Worm (Caenorhabditis elegans) whole organism, mixed stage, embryonic: ENCODE results near the gene nnt-1.

ENCODE experiments used
- M03D4.4 ChIP-seq: sonication (generic microtip); optimal IDR thresholded peaks from 2 replicates; lab custom pipeline; 2017; ENCODE audit warnings: mild to moderate bottlenecking, missing genetic modification characterization, missing compliant biosample characterization
- bed-3 ChIP-seq: fragments of 200-800 bp; sonication (Bioruptor generic); optimal IDR thresholded peaks from 3 replicates; lab custom pipeline; 2018; ENCODE audit warnings: mild to moderate bottlenecking, missing genetic modification characterization, moderate library complexity, missing compliant biosample characterization
- ceh-39 ChIP-seq: fragments of 150-350 bp; optimal IDR thresholded peaks from 2 replicates; lab custom pipeline; 2014; ENCODE audit warnings: missing biosample characterization, missing genetic modification characterization
- ceh-83 ChIP-seq: fragments of 200-800 bp; sonication (Bioruptor generic); optimal IDR thresholded peaks from 2 replicates; lab custom pipeline; 2018; ENCODE audit warnings: mild to moderate bottlenecking, missing genetic modification characterization, missing compliant biosample characterization
- ces-1 ChIP-seq: fragments of 150-350 bp; optimal IDR thresholded peaks from 2 replicates; lab custom pipeline; 2014; ENCODE audit warnings: missing biosample characterization, missing genetic modification reagents, missing genetic modification characterization
- cnd-1 ChIP-seq: fragments of 200-800 bp; sonication (Bioruptor generic); optimal IDR thresholded peaks from 2 replicates; lab custom pipeline; 2018; ENCODE audit warnings: mild to moderate bottlenecking, missing genetic modification characterization, missing compliant biosample characterization
- drap-1 ChIP-seq: fragments of 200-800 bp; sonication (Bioruptor generic); optimal IDR thresholded peaks from 3 replicates; lab custom pipeline; 2018; ENCODE audit warnings: mild to moderate bottlenecking, missing genetic modification characterization, missing compliant biosample characterization
- elt-1 ChIP-seq: sonication (generic microtip); optimal IDR thresholded peaks from 2 replicates; lab custom pipeline; 2017; ENCODE audit warnings: missing genetic modification characterization, mild to moderate bottlenecking, missing compliant biosample characterization, antibody characterized with exemption, moderate library complexity, borderline replicate concordance; ENCODE audit not compliant: insufficient read depth
- elt-3 ChIP-seq: fragments of 150-350 bp; optimal IDR thresholded peaks from 2 replicates; lab custom pipeline; 2014; ENCODE audit warnings: missing biosample characterization, missing genetic modification characterization
- flh-1 ChIP-seq: fragments of 200-800 bp; sonication (Bioruptor generic); optimal IDR thresholded peaks from 2 replicates; lab custom pipeline; 2018; ENCODE audit warnings: mild to moderate bottlenecking, missing genetic modification characterization, moderate library complexity, missing compliant biosample characterization
- hlh-1 ChIP-seq: fragments of 150-350 bp; optimal IDR thresholded peaks from 2 replicates; lab custom pipeline; 2014; ENCODE audit warnings: missing biosample characterization, missing genetic modification reagents, missing genetic modification characterization
- lin-13 ChIP-seq: fragments of 150-350 bp; optimal IDR thresholded peaks from 2 replicates; lab custom pipeline; 2014; ENCODE audit warnings: missing biosample characterization, missing genetic modification characterization
- lin-32 ChIP-seq: fragments of 200-800 bp; sonication (Bioruptor generic); optimal IDR thresholded peaks from 2 replicates; lab custom pipeline; 2018; ENCODE audit warnings: mild to moderate bottlenecking, missing genetic modification characterization, missing compliant biosample characterization
- lsy-2 ChIP-seq: fragments of 150-350 bp; optimal IDR thresholded peaks from 2 replicates; lab custom pipeline; 2014; ENCODE audit warnings: missing biosample characterization, missing genetic modification characterization
- mab-5 ChIP-seq: fragments of 150-350 bp; optimal IDR thresholded peaks from 2 replicates; lab custom pipeline; 2014; ENCODE audit warnings: missing biosample characterization, missing genetic modification characterization
- mep-1 ChIP-seq: fragments of 150-350 bp; optimal IDR thresholded peaks from 2 replicates; lab custom pipeline; 2017; ENCODE audit warnings: missing biosample characterization, missing genetic modification reagents, missing genetic modification characterization, inconsistent platforms
- mls-2 ChIP-seq: sonication (generic microtip); optimal IDR thresholded peaks from 2 replicates; lab custom pipeline; 2016; ENCODE audit warnings: mild to moderate bottlenecking, missing genetic modification characterization, moderate library complexity, missing compliant biosample characterization
- nhr-12 ChIP-seq: fragments of 150-350 bp; optimal IDR thresholded peaks from 2 replicates; lab custom pipeline; 2014; ENCODE audit warnings: missing biosample characterization, missing genetic modification characterization
- nhr-2 ChIP-seq: fragments of 150-350 bp; optimal IDR thresholded peaks from 2 replicates; lab custom pipeline; 2014; ENCODE audit warnings: missing biosample characterization, missing genetic modification characterization
- nhr-237 ChIP-seq: fragments of 150-350 bp; optimal IDR thresholded peaks from 2 replicates; lab custom pipeline; 2014; ENCODE audit warnings: missing biosample characterization, missing genetic modification characterization
- nhr-28 ChIP-seq: fragments of 150-350 bp; optimal IDR thresholded peaks from 2 replicates; lab custom pipeline; 2014; ENCODE audit warnings: missing biosample characterization, missing genetic modification characterization
- nhr-76 ChIP-seq: sonication (generic microtip); optimal IDR thresholded peaks from 2 replicates; lab custom pipeline; 2017; ENCODE audit warnings: missing biosample characterization, missing genetic modification characterization
- pha-4 ChIP-seq: fragments of 150-350 bp; optimal IDR thresholded peaks from 2 replicates; lab custom pipeline; 2018; ENCODE audit warnings: missing biosample characterization, missing genetic modification reagents, missing genetic modification characterization
- sem-2 ChIP-seq: fragments of 200-800 bp; sonication (Bioruptor generic); optimal IDR thresholded peaks from 2 replicates; lab custom pipeline; 2018; ENCODE audit warnings: mild to moderate bottlenecking, missing genetic modification characterization, missing compliant biosample characterization
- snpc-4 ChIP-seq: fragments of 150-350 bp; optimal IDR thresholded peaks from 2 replicates; lab custom pipeline; 2014; ENCODE audit warnings: missing biosample characterization, missing genetic modification characterization
- sptf-1 ChIP-seq: sonication (generic microtip); optimal IDR thresholded peaks from 2 replicates; lab custom pipeline; 2017; ENCODE audit warnings: mild to moderate bottlenecking, missing genetic modification characterization, moderate library complexity, missing compliant biosample characterization
- tbx-8 ChIP-seq: fragments of 200-800 bp; sonication (Bioruptor generic); optimal IDR thresholded peaks from 2 replicates; lab custom pipeline; 2018; ENCODE audit warnings: mild to moderate bottlenecking, missing genetic modification characterization, moderate library complexity, missing compliant biosample characterization
- unc-120 ChIP-seq: sonication (generic microtip); optimal IDR thresholded peaks from 2 replicates; lab custom pipeline; 2017; ENCODE audit warnings: missing genetic modification characterization, missing compliant biosample characterization; ENCODE audit not compliant: poor library complexity, severe bottlenecking
- unc-62 ChIP-seq: fragments of 150-350 bp; optimal IDR thresholded peaks from 2 replicates; lab custom pipeline; 2014; ENCODE audit warnings: missing biosample characterization, missing genetic modification reagents, missing genetic modification characterization
- zip-8 ChIP-seq: fragments of 150-350 bp; optimal IDR thresholded peaks from 2 replicates; lab custom pipeline; 2014; ENCODE audit warnings: missing biosample characterization, missing genetic modification characterization
- ztf-11 ChIP-seq: fragments of 150-350 bp; optimal IDR thresholded peaks from 2 replicates; lab custom pipeline; 2014; ENCODE audit warnings: missing biosample characterization, missing genetic modification characterization

nnt-1 gene

ce11 chrX:6155436-6155835 is 33.3 kb downstream of the nnt-1 start:
- TF ChIP-seq cnd-1 (tag; lab: Kevin White, UChicago) (no peak), mls-2 (tag; lab: Kevin White, UChicago) (no peak), elt-1 (tag; lab: Kevin White, UChicago) (no peak), ces-1 (GFP tag; lab: Kevin White, UChicago) (peak; percentile 85)

ce11 chrX:6157411-6157916 is 35.4 kb downstream of the nnt-1 start:
- TF ChIP-seq sptf-1 (tag; lab: Kevin White, UChicago) (no peak), nhr-12 (tag; lab: Kevin White, UChicago) (no peak), drap-1 (no peak), flh-1 (GFP tag; lab: Kevin White, UChicago) (no peak), tbx-8 (GFP tag; lab: Kevin White, UChicago) (no peak), elt-1 (tag; lab: Kevin White, UChicago) (no peak), unc-120 (tag; lab: Kevin White, UChicago) (no peak), ztf-11 (tag; lab: Kevin White, UChicago) (no peak), lin-32 (GFP tag; lab: Kevin White, UChicago) (no peak), M03D4.4 (no peak), nhr-237 (no peak), nhr-2 (no peak), snpc-4 (tag; lab: Kevin White, UChicago) (no peak), nhr-76 (no peak), lsy-2 (tag; lab: Kevin White, UChicago) (no peak)

DNA sequence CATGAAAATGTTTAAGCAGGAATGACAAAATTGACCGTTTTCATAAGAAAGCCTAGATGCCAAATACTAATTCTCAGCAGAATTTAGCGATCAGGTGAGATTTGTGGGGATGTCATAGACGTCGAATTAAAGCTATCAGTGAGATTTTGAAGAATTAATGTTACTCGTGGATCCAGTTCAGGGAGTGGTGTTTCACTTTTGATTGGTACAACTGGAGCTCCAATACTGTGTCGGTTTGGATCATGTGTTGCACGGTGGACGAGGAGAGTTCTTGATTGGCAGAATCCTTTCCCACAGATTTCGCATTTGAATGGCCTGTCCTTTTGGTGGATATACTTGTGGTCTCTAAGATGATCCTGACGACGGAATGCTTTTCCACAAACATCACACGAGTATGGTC is 37.5 kb downstream of the nnt-1 start:
- TF ChIP-seq elt-1 (tag; lab: Kevin White, UChicago) (no peak), lin-32 (GFP tag; lab: Kevin White, UChicago) (no peak), ceh-83 (GFP tag; lab: Kevin White, UChicago) (no peak), elt-3 (tag; lab: Kevin White, UChicago) (no peak), unc-62 (GFP tag; lab: Kevin White, UChicago) (no peak), lin-13 (tag; lab: Kevin White, UChicago) (no peak), nhr-28 (tag; lab: Kevin White, UChicago) (no peak), sem-2 (GFP tag; lab: Kevin White, UChicago) (no peak), bed-3 (GFP tag; lab: Kevin White, UChicago) (no peak), pha-4 (tag; lab: Kevin White, UChicago) (no peak), unc-120 (tag; lab: Kevin White, UChicago) (no peak), lsy-2 (tag; lab: Kevin White, UChicago) (no peak), drap-1 (no peak), cnd-1 (tag; lab: Kevin White, UChicago) (no peak), ceh-39 (tag; lab: Kevin White, UChicago) (no peak), nhr-12 (tag; lab: Kevin White, UChicago) (no peak), mep-1 (tag; lab: Kevin White, UChicago) (no peak)

DNA sequence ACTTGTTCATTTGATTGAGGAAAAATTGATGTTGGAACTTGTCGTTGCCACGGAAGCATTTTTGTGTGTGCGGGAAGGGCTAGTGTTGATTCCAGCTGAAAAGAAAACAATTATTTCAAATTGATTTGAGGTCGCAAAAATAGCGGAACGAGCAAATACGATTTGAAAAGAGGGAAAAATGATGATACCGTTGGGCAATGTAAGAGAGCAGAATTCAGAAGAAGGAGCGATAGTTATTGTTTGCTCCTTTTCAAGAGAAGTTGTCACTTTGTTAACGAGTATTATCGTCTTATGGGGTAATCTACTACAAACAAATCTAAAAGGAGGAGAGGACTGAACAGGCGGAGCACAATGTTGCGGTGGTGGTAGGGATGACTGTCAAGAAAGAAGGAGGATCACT is 38.3 kb downstream of the nnt-1 start, which contains the start of gene odd-2:
Gene odd-2, minus strand, starts transcription at position 101 of the 400 bp plus-strand sequence.
- TF ChIP-seq lsy-2 (tag; lab: Kevin White, UChicago) (no peak), hlh-1 (tag; lab: Kevin White, UChicago) (no peak), cnd-1 (tag; lab: Kevin White, UChicago) (no peak), nhr-28 (tag; lab: Kevin White, UChicago) (no peak), nhr-2 (no peak), sem-2 (GFP tag; lab: Kevin White, UChicago) (no peak), ceh-39 (tag; lab: Kevin White, UChicago) (no peak), ceh-83 (GFP tag; lab: Kevin White, UChicago) (no peak), nhr-12 (tag; lab: Kevin White, UChicago) (no peak), zip-8 (tag; lab: Kevin White, UChicago) (no peak), elt-3 (tag; lab: Kevin White, UChicago) (no peak), snpc-4 (tag; lab: Kevin White, UChicago) (no peak), nhr-76 (no peak), lin-13 (tag; lab: Kevin White, UChicago) (no peak), unc-120 (tag; lab: Kevin White, UChicago) (no peak), M03D4.4 (no peak), mab-5 (tag; lab: Kevin White, UChicago) (no peak), flh-1 (GFP tag; lab: Kevin White, UChicago) (no peak), elt-1 (tag; lab: Kevin White, UChicago) (no peak)
